Worm (Caenorhabditis elegans): Measurements from ENCODE around the gene F46H5.4.

DNA sequence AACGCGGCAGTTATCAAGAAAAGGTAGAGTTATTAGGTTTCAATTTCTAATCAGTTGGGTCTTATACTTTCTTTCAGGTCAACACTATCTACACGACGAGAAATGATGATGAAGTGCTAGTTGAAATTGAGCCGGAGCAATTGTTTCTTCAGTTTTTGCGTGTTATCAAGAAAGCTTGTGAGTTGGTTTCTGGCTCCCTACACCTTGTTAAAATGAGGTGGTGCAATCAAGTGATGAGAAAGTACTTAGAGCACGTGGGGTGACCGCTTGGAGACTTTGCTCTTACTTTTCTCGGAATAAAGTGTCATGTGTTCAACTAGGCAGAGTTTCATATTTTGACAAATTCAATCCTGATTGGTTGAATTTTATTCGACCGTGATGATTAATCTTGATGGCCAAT is 53.9 kb downstream of the F46H5.4 start:
- TF ChIP-seq ceh-34 (tag; optimal IDR thresholded peaks at IDR 0.05) = no peak
- no peak for TF ChIP-seq tbx-2 (tag; optimal IDR thresholded peaks at IDR 0.05)
- no peak for TF ChIP-seq sox-2 (GFP tag; IDR thresholded peaks at IDR 0.05)
- TF ChIP-seq hlh-8 (tag; optimal IDR thresholded peaks at IDR 0.05) = no peak
- no peak for TF ChIP-seq ets-4 (tag; optimal IDR thresholded peaks at IDR 0.05)

Data from whole organism, late embryonic.